Fruit fly (Drosophila melanogaster) whole organism, embryonic: Measurements from ENCODE around the gene niki.

Experiments
- Awh ChIP-seq: fragments of 200-800 bp; sonication (Bioruptor generic); IDR thresholded peaks from 2 replicates; pipeline ENCODE4, ENCODE4 v1.3.6; 2022; ENCODE audit warnings: missing biosample characterization, missing genetic modification characterization
- B-H1 ChIP-seq: fragments of 200-800 bp; sonication (Bioruptor generic); IDR thresholded peaks from 3 replicates; pipeline ENCODE4 v1.3.6; 2022; ENCODE audit warnings: missing biosample characterization, missing genetic modification characterization
- Bdp1 ChIP-seq: fragments of 200-800 bp; sonication (Bioruptor generic); optimal IDR thresholded peaks from 3 replicates; lab custom pipeline; 2016; ENCODE audit warnings: missing biosample characterization, missing genetic modification characterization
- Blimp-1 ChIP-seq: fragments of 200-800 bp; sonication (Bioruptor generic); optimal IDR thresholded peaks from 3 replicates; lab custom pipeline; 2018; ENCODE audit warnings: missing biosample characterization, missing genetic modification characterization, mild to moderate bottlenecking, moderate library complexity, missing genetic modification reagents
- CG10462 ChIP-seq: fragments of 200-800 bp; sonication (Bioruptor generic); optimal IDR thresholded peaks from 2 replicates; lab custom pipeline; 2016; ENCODE audit warnings: missing biosample characterization, missing genetic modification characterization
- CG12659 ChIP-seq: fragments of 200-800 bp; sonication (Bioruptor generic); optimal IDR thresholded peaks from 3 replicates; lab custom pipeline; 2017; ENCODE audit warnings: mild to moderate bottlenecking, missing biosample characterization, missing genetic modification reagents, missing genetic modification characterization
- CG17829 ChIP-seq: fragments of 200-800 bp; optimal IDR thresholded peaks from 2 replicates; lab custom pipeline; 2019; ENCODE audit warnings: missing biosample characterization, mild to moderate bottlenecking, missing genetic modification characterization, moderate library complexity
- CG17912 ChIP-seq: fragments of 200-800 bp; sonication (Bioruptor generic); optimal IDR thresholded peaks from 2 replicates; lab custom pipeline; 2018; ENCODE audit warnings: missing biosample characterization, mild to moderate bottlenecking, missing genetic modification characterization
- CG18619 ChIP-seq: fragments of 200-800 bp; sonication (Bioruptor generic); optimal IDR thresholded peaks from 3 replicates; lab custom pipeline; 2017; ENCODE audit warnings: missing biosample characterization, mild to moderate bottlenecking, missing genetic modification characterization
- CG30431 ChIP-seq: fragments of 200-800 bp; sonication (Bioruptor generic); optimal IDR thresholded peaks from 2 replicates; lab custom pipeline; 2017; ENCODE audit warnings: missing biosample characterization, missing genetic modification characterization
- CG3726 ChIP-seq: fragments of 200-800 bp; sonication (Bioruptor generic); IDR thresholded peaks from 3 replicates; pipeline ENCODE4, ENCODE4 v1.3.6; 2022; ENCODE audit warnings: missing biosample characterization, missing genetic modification characterization
- CG42726 ChIP-seq: fragments of 200-800 bp; sonication (Bioruptor generic); IDR thresholded peaks from 2 replicates; pipeline ENCODE4 v1.3.6; 2022; ENCODE audit warnings: missing biosample characterization, missing genetic modification characterization; ENCODE audit not compliant: partially characterized antibody
- CG4854 ChIP-seq: fragments of 200-800 bp; sonication (Bioruptor generic); optimal IDR thresholded peaks from 2 replicates; lab custom pipeline; 2016; ENCODE audit warnings: missing biosample characterization, missing genetic modification characterization, inconsistent platforms
- CG7786 ChIP-seq: fragments of 200-800 bp; sonication (Bioruptor generic); optimal IDR thresholded peaks from 2 replicates; lab custom pipeline; 2016; ENCODE audit warnings: missing biosample characterization, missing genetic modification characterization
- CG7928 ChIP-seq: fragments of 200-800 bp; sonication (Bioruptor generic); optimal IDR thresholded peaks from 2 replicates; lab custom pipeline; 2017; ENCODE audit warnings: missing biosample characterization, mild to moderate bottlenecking, missing genetic modification characterization
- CG9727 ChIP-seq: fragments of 200-800 bp; sonication (Bioruptor generic); optimal IDR thresholded peaks from 3 replicates; lab custom pipeline; 2017; ENCODE audit warnings: missing biosample characterization, mild to moderate bottlenecking, missing genetic modification characterization
- CTCF ChIP-seq: fragments of 200-800 bp; sonication (Bioruptor generic); optimal IDR thresholded peaks from 2 replicates; lab custom pipeline; 2017; ENCODE audit warnings: missing biosample characterization, mild to moderate bottlenecking, missing genetic modification characterization, moderate library complexity
- Dad ChIP-seq: fragments of 200-800 bp; sonication (Bioruptor generic); optimal IDR thresholded peaks from 3 replicates; lab custom pipeline; 2016; ENCODE audit warnings: missing biosample characterization, missing genetic modification characterization
- Dref ChIP-seq: fragments of 200-800 bp; sonication (Bioruptor generic); IDR thresholded peaks from 2 replicates; pipeline ENCODE4 v1.3.6; 2022; ENCODE audit warnings: missing biosample characterization, missing genetic modification characterization
- Fer3 ChIP-seq: fragments of 200-800 bp; sonication (Bioruptor generic); optimal IDR thresholded peaks from 2 replicates; lab custom pipeline; 2018; ENCODE audit warnings: missing biosample characterization, mild to moderate bottlenecking, missing genetic modification characterization, moderate library complexity
- HmgZ ChIP-seq: fragments of 200-800 bp; sonication (Bioruptor generic); optimal IDR thresholded peaks from 2 replicates; lab custom pipeline; 2018; ENCODE audit warnings: missing biosample characterization, mild to moderate bottlenecking, missing genetic modification characterization
- Mrtf ChIP-seq: fragments of 200-800 bp; sonication (Bioruptor generic); IDR thresholded peaks from 3 replicates; pipeline ENCODE4 v1.3.6; 2022; ENCODE audit warnings: missing biosample characterization, missing genetic modification characterization
- Rx ChIP-seq: fragments of 200-800 bp; sonication (Bioruptor generic); IDR thresholded peaks from 2 replicates; pipeline ENCODE4 v1.3.6; 2022; ENCODE audit warnings: missing biosample characterization, missing genetic modification characterization
- Sox100B ChIP-seq: fragments of 200-800 bp; sonication (Bioruptor generic); optimal IDR thresholded peaks from 3 replicates; lab custom pipeline; 2018; ENCODE audit warnings: missing biosample characterization, mild to moderate bottlenecking, missing genetic modification characterization
- Usf ChIP-seq: fragments of 200-800 bp; sonication (Bioruptor generic); optimal IDR thresholded peaks from 2 replicates; lab custom pipeline; 2017; ENCODE audit warnings: missing genotype, missing biosample characterization, missing genetic modification characterization
- Xbp1 ChIP-seq: fragments of 200-800 bp; sonication (Bioruptor generic); optimal IDR thresholded peaks from 3 replicates; lab custom pipeline; 2016; ENCODE audit warnings: missing biosample characterization, mild to moderate bottlenecking, missing genetic modification characterization
- ab ChIP-seq: fragments of 200-800 bp; sonication (Bioruptor generic); optimal IDR thresholded peaks from 2 replicates; lab custom pipeline; 2016; ENCODE audit warnings: missing biosample characterization, missing genetic modification characterization
- amos ChIP-seq: fragments of 200-800 bp; sonication (Bioruptor generic); IDR thresholded peaks from 2 replicates; pipeline ENCODE4 v1.3.6; 2022; ENCODE audit warnings: missing biosample characterization, missing genetic modification characterization; ENCODE audit not compliant: partially characterized antibody
- ash1 ChIP-seq: fragments of 200-800 bp; sonication (Bioruptor generic); optimal IDR thresholded peaks from 2 replicates; lab custom pipeline; 2018; ENCODE audit warnings: missing biosample characterization, mild to moderate bottlenecking, missing genetic modification characterization
- bab2 ChIP-seq: fragments of 200-800 bp; sonication (Bioruptor generic); optimal IDR thresholded peaks from 2 replicates; lab custom pipeline; 2016; ENCODE audit warnings: missing biosample characterization, missing genetic modification characterization
- bbx ChIP-seq: fragments of 200-800 bp; sonication (Bioruptor generic); IDR thresholded peaks from 2 replicates; pipeline ENCODE4 v1.3.6; 2022; ENCODE audit warnings: missing biosample characterization, missing genetic modification characterization; ENCODE audit not compliant: partially characterized antibody
- br ChIP-seq: fragments of >200 bp; optimal IDR thresholded peaks from 2 replicates; lab custom pipeline; 2017
- chif ChIP-seq, 2 experiments: fragments of 200-800 bp; sonication (Bioruptor generic); optimal IDR thresholded peaks; 3 replicates each; lab custom pipeline; 2016; ENCODE audit warnings: missing biosample characterization in 2 of 2, missing genetic modification characterization in 2 of 2
- corto ChIP-seq: fragments of 200-800 bp; sonication (Bioruptor generic); optimal IDR thresholded peaks from 2 replicates; lab custom pipeline; 2016; ENCODE audit warnings: missing biosample characterization, mild to moderate bottlenecking, missing genetic modification characterization, moderate library complexity
- crol ChIP-seq: fragments of 200-800 bp; sonication (Bioruptor generic); IDR thresholded peaks from 2 replicates; pipeline ENCODE4 v1.3.6; 2022; ENCODE audit warnings: missing biosample characterization, missing genetic modification characterization
- da ChIP-seq: fragments of 200-800 bp; sonication (Bioruptor generic); optimal IDR thresholded peaks from 2 replicates; lab custom pipeline; 2016; ENCODE audit warnings: missing biosample characterization, missing genetic modification characterization
- disco-r ChIP-seq: fragments of 200-800 bp; sonication (Bioruptor generic); optimal IDR thresholded peaks from 2 replicates; lab custom pipeline; 2016; ENCODE audit warnings: missing biosample characterization, missing genetic modification characterization
- dm ChIP-seq: fragments of 200-800 bp; sonication (Bioruptor generic); optimal IDR thresholded peaks from 3 replicates; lab custom pipeline; 2016; ENCODE audit warnings: missing biosample characterization, missing genetic modification characterization
- exex ChIP-seq: fragments of 200-800 bp; sonication (Bioruptor generic); optimal IDR thresholded peaks from 4 replicates; lab custom pipeline; 2018; ENCODE audit warnings: missing biosample characterization, mild to moderate bottlenecking, missing genetic modification characterization, moderate library complexity
- gfzf ChIP-seq: fragments of 200-800 bp; sonication (Bioruptor generic); optimal IDR thresholded peaks from 2 replicates; lab custom pipeline; 2016; ENCODE audit warnings: missing biosample characterization, mild to moderate bottlenecking, missing genetic modification characterization, moderate library complexity
- grn ChIP-seq: fragments of 200-800 bp; sonication (Bioruptor generic); optimal IDR thresholded peaks from 3 replicates; lab custom pipeline; 2017; ENCODE audit warnings: missing biosample characterization, missing genetic modification characterization
- gsb ChIP-seq: fragments of 200-800 bp; sonication (Bioruptor generic); IDR thresholded peaks from 2 replicates; pipeline ENCODE4 v1.3.6; 2022; ENCODE audit warnings: missing biosample characterization, missing genetic modification characterization
- hb ChIP-seq: fragments of 200-800 bp; sonication (Bioruptor generic); IDR thresholded peaks from 3 replicates; pipeline ENCODE4 v1.3.6; 2022; ENCODE audit warnings: missing biosample characterization, missing genetic modification characterization; ENCODE audit not compliant: partially characterized antibody
- insv ChIP-seq, 2 experiments: fragments of 200-800 bp; sonication (Bioruptor generic); optimal IDR thresholded peaks; 3 replicates each; lab custom pipeline; 2016 to 2018; ENCODE audit warnings: missing biosample characterization in 2 of 2, missing genetic modification characterization in 2 of 2
- knrl ChIP-seq: fragments of 200-800 bp; sonication (Bioruptor generic); IDR thresholded peaks from 3 replicates; pipeline ENCODE4 v1.3.6; 2022; ENCODE audit warnings: missing biosample characterization, missing genetic modification characterization; ENCODE audit not compliant: partially characterized antibody
- lbe ChIP-seq: fragments of 200-800 bp; sonication (Bioruptor generic); optimal IDR thresholded peaks from 2 replicates; lab custom pipeline; 2016; ENCODE audit warnings: missing biosample characterization, mild to moderate bottlenecking, missing genetic modification characterization
- maf-S ChIP-seq: fragments of 200-800 bp; sonication (Bioruptor generic); optimal IDR thresholded peaks from 2 replicates; lab custom pipeline; 2016; ENCODE audit warnings: missing biosample characterization, missing genetic modification characterization
- org-1 ChIP-seq: fragments of 200-800 bp; sonication (Bioruptor generic); optimal IDR thresholded peaks from 2 replicates; lab custom pipeline; 2017; ENCODE audit warnings: missing biosample characterization, missing genetic modification characterization
- phol ChIP-seq: fragments of 200-800 bp; sonication (Bioruptor generic); optimal IDR thresholded peaks from 3 replicates; lab custom pipeline; 2018; ENCODE audit warnings: missing biosample characterization, mild to moderate bottlenecking, missing genetic modification characterization, moderate library complexity
- sug ChIP-seq: fragments of 200-800 bp; optimal IDR thresholded peaks from 2 replicates; lab custom pipeline; 2019; ENCODE audit warnings: missing biosample characterization, mild to moderate bottlenecking, missing genetic modification characterization, moderate library complexity

The niki gene

dm6 chr3R:24816993-24817854 lies 8.2 kb downstream of the niki start, which contains the start of the genes CG5808 and Saf-B (continued):
- TF ChIP-seq hb (GFP tag; lab: Robert Waterston, UW) (peak; percentile 85), gfzf (GFP tag; lab: Kevin White, UChicago) (no peak), maf-S (GFP tag; lab: Kevin White, UChicago) (no peak), ash1 (GFP tag; lab: Kevin White, UChicago) (no peak), phol (tag; lab: Kevin White, UChicago) (peak; percentile 94), CTCF (GFP tag; lab: Kevin White, UChicago) (no peak), bab2 (GFP tag; lab: Kevin White, UChicago) (no peak), dm (no peak), insv (GFP tag; optimal IDR thresholded peaks at IDR 0.05; lab: Kevin White, UChicago) (no peak), Dref (peak; percentile 82), CG9727 (GFP tag; lab: Kevin White, UChicago) (peak; percentile 76), Awh (GFP tag; lab: Robert Waterston, UW) (no peak), grn (GFP tag; lab: Kevin White, UChicago) (no peak), da (no peak), br (no peak), ab (no peak), chif (GFP tag; optimal IDR thresholded peaks at IDR 0.05; lab: Kevin White, UChicago) (no peak), Sox100B (GFP tag; lab: Kevin White, UChicago) (no peak), Fer3 (tag; lab: Kevin White, UChicago) (peak; percentile 19), bbx (GFP tag; lab: Robert Waterston, UW) (peak; percentile 77), B-H1 (GFP tag; lab: Robert Waterston, UW) (no peak; the same call in 2 of the 3 replicates), Rx (no peak), disco-r (GFP tag; lab: Kevin White, UChicago) (no peak), CG17829 (tag; lab: Kevin White, UChicago) (peak; percentile 71), Blimp-1 (GFP tag; lab: Kevin White, UChicago) (no peak), Bdp1 (GFP tag; lab: Kevin White, UChicago) (no peak), CG4854 (GFP tag; lab: Kevin White, UChicago) (no peak), CG3726 (no peak), CG17912 (GFP tag; lab: Kevin White, UChicago) (no peak), CG18619 (GFP tag; lab: Kevin White, UChicago) (no peak), HmgZ (no peak), Mrtf (GFP tag; lab: Robert Waterston, UW) (no peak), sug (no peak), Usf (GFP tag; lab: Kevin White, UChicago) (no peak), corto (GFP tag; lab: Kevin White, UChicago) (no peak), knrl (peak; percentile 83; the same call in 2 of the 3 replicates), Xbp1 (GFP tag; lab: Kevin White, UChicago) (peak; percentile 39), CG7786 (GFP tag; lab: Kevin White, UChicago) (no peak), amos (GFP tag; lab: Robert Waterston, UW) (peak; percentile 76), CG10462 (GFP tag; lab: Kevin White, UChicago) (no peak), CG30431 (no peak), CG7928 (GFP tag; lab: Kevin White, UChicago) (peak; percentile 18), CG42726 (0 out of 2 replicates have a peak, but pooled peaks have one; percentile 32), exex (tag; lab: Kevin White, UChicago) (no peak), lbe (GFP tag; lab: Kevin White, UChicago) (no peak), gsb (GFP tag; lab: Robert Waterston, UW) (no peak), Dad (GFP tag; lab: Kevin White, UChicago) (no peak), crol (GFP tag; lab: Robert Waterston, UW) (no peak), CG12659 (peak; percentile 63), org-1 (no peak)
